Worm (Caenorhabditis elegans): Measurements from ENCODE around the gene Y69E1A.5.

Y69E1A.5 gene

ce11 chrIV:10918877-10919560 is 38.4 kb downstream of the Y69E1A.5 start:
- no peak for TF ChIP-seq unc-62 (GFP tag; optimal IDR thresholded peaks at IDR 0.05)

- no peak for TF ChIP-seq unc-62 (GFP tag; optimal IDR thresholded peaks at IDR 0.05)
These were observed 41.3 kb downstream of the Y69E1A.5 start for ce11 chrIV:10916134-10916533.

- no peak for TF ChIP-seq unc-62 (GFP tag; optimal IDR thresholded peaks at IDR 0.05)
These were observed 42.1 kb downstream of the Y69E1A.5 start, which contains the start of gene ZK593.3 for ce11 chrIV:10915388-10915787. Gene ZK593.3 (plus strand): TSS chrIV:10915688.

- no peak for TF ChIP-seq unc-62 (GFP tag; optimal IDR thresholded peaks at IDR 0.05)
These were observed 44.4 kb downstream of the Y69E1A.5 start, which contains the start of gene ZK593.2 for ce11 chrIV:10913081-10913480. Gene ZK593.2 (plus strand): TSS chrIV:10913381.

DNA sequence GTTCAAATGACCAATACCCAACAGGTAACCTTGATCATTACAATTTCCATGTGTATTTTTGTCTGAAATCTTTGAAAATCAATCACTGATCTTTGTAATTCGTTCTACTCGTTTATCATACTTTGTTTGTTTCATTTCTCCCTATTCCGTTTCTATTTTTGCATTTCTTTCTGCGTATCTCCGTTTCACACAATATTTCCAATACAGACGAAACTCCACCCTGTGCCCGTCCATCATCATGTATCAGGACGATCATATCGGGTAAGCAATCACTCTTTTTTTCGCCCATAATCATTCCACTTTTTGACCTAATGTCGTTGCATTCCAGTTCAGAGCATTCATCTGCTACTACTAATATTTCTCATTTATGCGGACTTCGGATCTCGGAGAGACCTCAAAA is 47.7 kb downstream of the Y69E1A.5 start, which contains the start of gene pyk-2:
pyk-2 (plus strand) TSS at position 206 of the 400 bp plus-strand sequence.
- no peak for TF ChIP-seq unc-62 (GFP tag; optimal IDR thresholded peaks at IDR 0.05)

DNA sequence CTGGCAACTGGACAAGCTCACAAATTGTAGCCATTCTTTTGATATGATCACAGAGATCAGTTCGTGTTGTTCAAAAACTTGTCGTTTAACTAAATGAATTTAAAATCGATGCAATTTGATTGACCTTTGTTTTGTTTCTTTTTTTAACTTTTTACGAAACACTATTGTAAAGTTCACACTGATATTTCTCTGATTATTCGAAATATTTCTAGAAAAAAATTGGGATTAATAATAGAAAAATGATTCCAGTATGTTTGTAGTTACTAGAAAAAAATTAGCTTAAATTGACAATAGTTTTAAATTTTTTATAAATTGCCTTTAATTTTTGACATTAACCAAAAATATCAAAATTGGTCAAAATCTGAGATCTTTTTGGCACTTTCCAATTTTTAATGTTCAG is 48.2 kb downstream of the Y69E1A.5 start, which contains the start of gene ZK596.2:
ZK596.2 (minus strand) TSS at position 101 of the 400 bp plus-strand sequence.
- no peak for TF ChIP-seq unc-62 (GFP tag; optimal IDR thresholded peaks at IDR 0.05)

Data from whole organism, dauer.